Fruit fly (Drosophila melanogaster): ENCODE results near the gene CG31248.
A peak's percentile ranks its signal among the peaks of the same experiment; 100 is the strongest.

DNA sequence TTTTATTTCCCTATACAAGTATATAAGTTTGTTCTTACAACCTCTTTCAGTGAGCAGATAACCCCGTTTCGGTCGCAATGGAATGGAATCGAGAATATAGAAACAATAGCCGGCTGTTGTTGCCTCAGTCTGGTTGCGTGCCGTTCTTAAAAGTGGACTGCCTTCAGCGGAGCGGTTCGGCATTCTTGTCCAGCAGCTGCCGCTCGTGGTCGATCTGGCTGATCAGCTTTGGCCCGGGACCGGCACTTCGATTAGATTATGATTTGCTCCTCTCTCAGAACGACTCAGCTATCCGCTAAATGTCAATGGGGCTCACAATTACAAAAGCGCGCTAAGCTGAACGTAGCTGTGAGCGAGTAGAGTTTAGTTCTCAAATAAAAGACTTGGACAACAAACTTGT is 28.0 kb downstream of the CG31248 start:
- TF ChIP-seq fd96Cb (tag; optimal IDR thresholded peaks at IDR 0.05) (no peak), CG2199 (GFP tag; IDR thresholded peaks at IDR 0.05) (no peak), fru (optimal IDR thresholded peaks at IDR 0.05) (no peak), Lpt (GFP tag; optimal IDR thresholded peaks at IDR 0.05) (no peak), slp2 (GFP tag; optimal IDR thresholded peaks at IDR 0.05) (no peak), Rfx (GFP tag; IDR thresholded peaks at IDR 0.05) (no peak), CG10959 (GFP tag; IDR thresholded peaks at IDR 0.05) (no peak), CG9932 (GFP tag; IDR thresholded peaks at IDR 0.05) (peak; percentile 32), CG16863 (GFP tag; optimal IDR thresholded peaks at IDR 0.05) (no peak), TFAM (GFP tag; optimal IDR thresholded peaks at IDR 0.05) (no peak)

Measured in whole organism, embryonic.